Worm (Caenorhabditis elegans) whole organism, L3 larva: Measurements from ENCODE around the gene K09E4.1.
A peak's percentile ranks its signal among the peaks of the same experiment; 100 is the strongest.

Experiments used
- R02D3.7 ChIP-seq: fragments of 150-350 bp; optimal IDR thresholded peaks from 2 replicates; lab custom pipeline; 2014; ENCODE audit warnings: missing biosample characterization, missing genetic modification characterization
- ZK546.5 ChIP-seq: sonication (generic microtip); optimal IDR thresholded peaks from 2 replicates; lab custom pipeline; 2017; ENCODE audit warnings: missing biosample characterization, missing genetic modification characterization
- aly-2 ChIP-seq: fragments of 150-350 bp; optimal IDR thresholded peaks from 2 replicates; lab custom pipeline; 2014; ENCODE audit warnings: missing biosample characterization, missing genetic modification characterization
- ceh-16 ChIP-seq: sonication (generic microtip); optimal IDR thresholded peaks from 2 replicates; lab custom pipeline; 2017; ENCODE audit warnings: missing biosample characterization, missing genetic modification characterization
- ceh-82 ChIP-seq: fragments of 150-350 bp; optimal IDR thresholded peaks from 2 replicates; lab custom pipeline; 2014; ENCODE audit warnings: missing biosample characterization, missing genetic modification characterization
- ceh-9 ChIP-seq: sonication (generic microtip); optimal IDR thresholded peaks from 2 replicates; lab custom pipeline; 2018; ENCODE audit warnings: missing biosample characterization, missing genetic modification characterization
- daf-12 ChIP-seq: fragments of 150-350 bp; optimal IDR thresholded peaks from 2 replicates; lab custom pipeline; 2014; ENCODE audit warnings: missing biosample characterization, missing genetic modification reagents, missing genetic modification characterization
- egl-27 ChIP-seq: sonication (generic microtip); optimal IDR thresholded peaks from 4 replicates; lab custom pipeline; 2017; ENCODE audit warnings: missing biosample characterization, missing genetic modification reagents, missing genetic modification characterization
- egl-5 ChIP-seq: fragments of 150-350 bp; optimal IDR thresholded peaks from 2 replicates; lab custom pipeline; 2017; ENCODE audit warnings: missing biosample characterization, missing genetic modification reagents, missing genetic modification characterization, inconsistent platforms
- elt-2 ChIP-seq: sonication (generic microtip); optimal IDR thresholded peaks from 2 replicates; lab custom pipeline; 2016; ENCODE audit warnings: missing genetic modification reagents, mild to moderate bottlenecking, missing genetic modification characterization, missing compliant biosample characterization
- elt-3 ChIP-seq, 3 experiments: fragments of 150-350 bp in 1 of 3; sonication (generic microtip) in 2 of 3; optimal IDR thresholded peaks; 2 replicates in 2 of 3; 4 replicates in 1 of 3; lab custom pipeline; 2014 to 2017; ENCODE audit warnings: missing biosample characterization in 3 of 3, missing genetic modification characterization in 3 of 3
- eor-1 ChIP-seq, 2 experiments: fragments of 150-350 bp; optimal IDR thresholded peaks; 2 replicates each; lab custom pipeline; 2014 to 2018; ENCODE audit warnings: missing biosample characterization in 2 of 2, missing genetic modification characterization in 2 of 2
- fkh-10 ChIP-seq: sonication (generic microtip); optimal IDR thresholded peaks from 2 replicates; lab custom pipeline; 2017; ENCODE audit warnings: missing biosample characterization, missing genetic modification reagents, missing genetic modification characterization
- fkh-2 ChIP-seq: fragments of 150-350 bp; optimal IDR thresholded peaks from 2 replicates; lab custom pipeline; 2014; ENCODE audit warnings: missing biosample characterization, missing genetic modification reagents, missing genetic modification characterization
- fos-1 ChIP-seq: fragments of 150-350 bp; optimal IDR thresholded peaks from 2 replicates; lab custom pipeline; 2014; ENCODE audit warnings: missing biosample characterization, missing genetic modification characterization
- hmg-11 ChIP-seq: sonication (generic microtip); optimal IDR thresholded peaks from 2 replicates; lab custom pipeline; 2016; ENCODE audit warnings: missing genetic modification characterization, missing compliant biosample characterization
- jun-1 ChIP-seq: fragments of 150-350 bp; optimal IDR thresholded peaks from 2 replicates; lab custom pipeline; 2014; ENCODE audit warnings: missing biosample characterization, missing genetic modification reagents, missing genetic modification characterization
- lin-15B ChIP-seq: fragments of 150-350 bp; optimal IDR thresholded peaks from 2 replicates; lab custom pipeline; 2014; ENCODE audit warnings: missing biosample characterization, missing genetic modification characterization
- lsy-12 ChIP-seq: sonication (generic microtip); optimal IDR thresholded peaks from 2 replicates; lab custom pipeline; 2016; ENCODE audit warnings: mild to moderate bottlenecking, missing genetic modification characterization, missing compliant biosample characterization
- mdl-1 ChIP-seq: fragments of 150-350 bp; optimal IDR thresholded peaks from 2 replicates; lab custom pipeline; 2014; ENCODE audit warnings: missing biosample characterization, missing genetic modification characterization
- nfya-1 ChIP-seq: sonication (generic microtip); optimal IDR thresholded peaks from 2 replicates; lab custom pipeline; 2017; ENCODE audit warnings: missing genetic modification characterization, mild to moderate bottlenecking, missing compliant biosample characterization, antibody characterized with exemption, moderate library complexity; ENCODE audit not compliant: insufficient read depth
- nhr-11 ChIP-seq: fragments of 150-350 bp; optimal IDR thresholded peaks from 2 replicates; lab custom pipeline; 2014; ENCODE audit warnings: missing biosample characterization, missing genetic modification characterization
- nhr-12 ChIP-seq: fragments of 150-350 bp; optimal IDR thresholded peaks from 2 replicates; lab custom pipeline; 2014; ENCODE audit warnings: missing biosample characterization, missing genetic modification characterization
- nhr-23 ChIP-seq: fragments of 150-350 bp; optimal IDR thresholded peaks from 2 replicates; lab custom pipeline; 2014; ENCODE audit warnings: missing biosample characterization, missing genetic modification reagents, missing genetic modification characterization
- nhr-237 ChIP-seq: fragments of 150-350 bp; optimal IDR thresholded peaks from 2 replicates; lab custom pipeline; 2014; ENCODE audit warnings: missing biosample characterization, missing genetic modification characterization
- nhr-25 ChIP-seq: sonication (generic microtip); optimal IDR thresholded peaks from 2 replicates; lab custom pipeline; 2017; ENCODE audit warnings: missing biosample characterization, missing genetic modification characterization
- nhr-43 ChIP-seq: sonication (generic microtip); optimal IDR thresholded peaks from 2 replicates; lab custom pipeline; 2016; ENCODE audit warnings: mild to moderate bottlenecking, missing genetic modification characterization, missing compliant biosample characterization; ENCODE audit not compliant: poor library complexity, severe bottlenecking
- nhr-67 ChIP-seq: fragments of 150-350 bp; optimal IDR thresholded peaks from 2 replicates; lab custom pipeline; 2014; ENCODE audit warnings: missing biosample characterization, missing genetic modification characterization
- nhr-76 ChIP-seq: fragments of 150-350 bp; sonication (generic microtip); optimal IDR thresholded peaks from 5 replicates; lab custom pipeline; 2014; ENCODE audit warnings: missing biosample characterization, missing genetic modification characterization
- nhr-77 ChIP-seq: fragments of 150-350 bp; optimal IDR thresholded peaks from 2 replicates; lab custom pipeline; 2014; ENCODE audit warnings: missing biosample characterization, missing genetic modification characterization
- pha-4 ChIP-seq: fragments of 150-350 bp; optimal IDR thresholded peaks from 2 replicates; lab custom pipeline; 2014; ENCODE audit warnings: missing biosample characterization, missing genetic modification reagents, missing genetic modification characterization
- pqm-1 ChIP-seq: fragments of 150-350 bp; optimal IDR thresholded peaks from 2 replicates; lab custom pipeline; 2017; ENCODE audit warnings: missing biosample characterization, missing genetic modification characterization, inconsistent platforms
- sea-2 ChIP-seq: fragments of 150-350 bp; sonication (generic microtip); optimal IDR thresholded peaks from 4 replicates; lab custom pipeline; 2014; ENCODE audit warnings: missing biosample characterization, missing genetic modification reagents, missing genetic modification characterization
- snpc-4 ChIP-seq: fragments of 150-350 bp; optimal IDR thresholded peaks from 2 replicates; lab custom pipeline; 2014; ENCODE audit warnings: missing biosample characterization, missing genetic modification characterization
- unc-39 ChIP-seq: sonication (generic microtip); optimal IDR thresholded peaks from 4 replicates; lab custom pipeline; 2017; ENCODE audit warnings: missing biosample characterization, missing genetic modification characterization
- zag-1 ChIP-seq: fragments of 150-350 bp; optimal IDR thresholded peaks from 2 replicates; lab custom pipeline; 2014; ENCODE audit warnings: missing biosample characterization, missing genetic modification characterization
- ztf-11 ChIP-seq: fragments of 150-350 bp; optimal IDR thresholded peaks from 2 replicates; lab custom pipeline; 2014; ENCODE audit warnings: missing biosample characterization, missing genetic modification characterization
- ztf-4 ChIP-seq: fragments of 150-350 bp; optimal IDR thresholded peaks from 2 replicates; lab custom pipeline; 2014; ENCODE audit warnings: missing biosample characterization, missing genetic modification characterization

The K09E4.1 gene

ce11 chrII:14137538-14137937, at the start of gene K09E4.1:
K09E4.1 (plus strand) TSS chrII:14137838.
- TF ChIP-seq nhr-67 (tag; lab: Kevin White, UChicago) (no peak), nhr-11 (no peak), ztf-4 (no peak), R02D3.7 (no peak), nfya-1 (tag; lab: Kevin White, UChicago) (no peak), hmg-11 (tag; lab: Kevin White, UChicago) (no peak), nhr-237 (no peak), eor-1 (tag; optimal IDR thresholded peaks at IDR 0.05; lab: Kevin White, UChicago) (no peak), nhr-23 (no peak), unc-39 (no peak), pha-4 (tag; lab: Kevin White, UChicago) (no peak), zag-1 (tag; lab: Kevin White, UChicago) (no peak), pqm-1 (tag; lab: Kevin White, UChicago) (no peak), egl-5 (tag; lab: Kevin White, UChicago) (no peak), jun-1 (tag; lab: Kevin White, UChicago) (no peak), ZK546.5 (tag; lab: Kevin White, UChicago) (no peak), ceh-16 (tag; lab: Kevin White, UChicago) (no peak), nhr-76 (no peak), fkh-2 (tag; lab: Kevin White, UChicago) (no peak), nhr-43 (no peak)

DNA sequence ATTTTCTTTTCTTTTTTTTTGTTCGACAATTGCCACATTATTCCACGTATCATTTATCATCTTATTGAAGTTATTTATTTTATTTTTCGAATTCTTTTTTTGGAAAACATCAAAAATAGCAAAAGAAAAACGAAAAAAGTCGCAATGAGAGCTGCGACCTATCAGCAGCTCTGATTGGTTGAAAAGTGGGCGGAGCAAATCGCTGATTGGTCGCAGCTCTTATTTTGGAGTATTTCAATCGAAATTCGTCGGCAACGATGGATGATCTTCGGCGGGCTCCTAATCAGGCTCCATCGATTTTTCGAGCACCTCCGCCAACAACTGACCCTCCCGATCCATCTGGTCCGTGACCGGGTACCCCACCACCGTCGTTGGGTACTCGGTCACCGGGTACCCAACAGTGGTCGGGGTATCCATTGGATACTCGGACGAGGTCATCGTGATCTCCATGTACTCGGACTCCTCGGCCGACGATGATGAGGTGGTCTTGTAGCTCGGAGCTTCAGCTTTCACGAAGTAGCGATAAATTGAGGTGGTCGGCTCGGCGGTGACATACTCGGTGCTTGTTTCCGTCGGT, 47.8 kb upstream of the K09E4.1 start:
- TF ChIP-seq ceh-82 (tag; lab: Kevin White, UChicago) (no peak), egl-27 (no peak), nfya-1 (tag; lab: Kevin White, UChicago) (peak; percentile 98), hmg-11 (tag; lab: Kevin White, UChicago) (no peak)

DNA sequence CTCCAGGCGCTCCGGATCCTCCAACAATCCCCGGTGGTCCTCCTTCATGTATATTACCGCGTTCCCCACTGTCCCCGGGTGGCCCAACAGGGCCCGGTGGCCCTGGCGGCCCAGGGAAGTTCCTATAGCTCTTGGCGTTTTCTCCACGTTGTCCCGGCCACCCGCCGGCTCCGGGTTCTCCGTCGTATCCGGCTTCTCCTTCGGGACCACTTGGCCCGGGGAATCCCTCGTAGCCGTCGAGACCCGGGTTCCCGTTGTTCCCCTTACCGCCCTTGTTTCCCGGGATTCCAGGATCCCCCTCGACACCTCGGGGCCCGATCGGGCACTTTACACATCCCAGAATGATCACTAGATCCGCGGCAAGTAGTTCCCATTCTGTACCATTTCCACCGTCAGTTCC, 46.5 kb upstream of the K09E4.1 start:
- TF ChIP-seq sea-2 (GFP tag; lab: Kevin White, UChicago) (no peak), elt-3 (tag; optimal IDR thresholded peaks at IDR 0.05; lab: Kevin White, UChicago) (no peak), zag-1 (tag; lab: Kevin White, UChicago) (no peak), lsy-12 (tag; lab: Kevin White, UChicago) (no peak), fkh-2 (tag; lab: Kevin White, UChicago) (no peak), nhr-237 (no peak), pha-4 (tag; lab: Kevin White, UChicago) (no peak), R02D3.7 (no peak), nhr-23 (no peak), fos-1 (no peak), nhr-43 (no peak), daf-12 (no peak), hmg-11 (tag; lab: Kevin White, UChicago) (no peak), nhr-77 (no peak), snpc-4 (no peak), ceh-16 (tag; lab: Kevin White, UChicago) (no peak), fkh-10 (no peak)

DNA sequence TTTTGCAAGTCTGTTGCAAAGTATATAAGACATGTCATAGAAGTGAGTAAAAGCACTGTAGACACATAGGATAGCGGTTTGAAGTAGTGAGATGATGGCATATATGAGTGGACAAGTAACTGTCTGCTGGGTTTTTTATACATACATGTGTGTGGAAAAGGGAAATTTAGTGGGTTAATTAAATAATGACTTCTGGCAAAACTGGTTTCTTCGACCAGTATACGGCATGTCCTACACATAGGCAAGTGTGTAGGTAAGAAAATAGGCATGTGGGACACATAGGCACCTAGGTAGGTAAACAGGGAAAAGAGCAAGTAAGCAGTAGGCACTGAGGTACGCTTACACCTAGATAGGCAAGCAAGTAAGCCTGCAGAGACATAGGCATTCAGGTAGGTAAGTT, 43.0 kb upstream of the K09E4.1 start, which contains the start of gene col-87:
col-87 (minus strand) TSS at position 101 of the 400 bp plus-strand sequence.
- TF ChIP-seq hmg-11 (tag; lab: Kevin White, UChicago) (no peak), nhr-23 (no peak), elt-2 (no peak), pha-4 (tag; lab: Kevin White, UChicago) (no peak), unc-39 (no peak), nhr-12 (tag; lab: Kevin White, UChicago) (no peak), lin-15B (tag; lab: Kevin White, UChicago) (no peak), nhr-67 (tag; lab: Kevin White, UChicago) (no peak), mdl-1 (tag; lab: Kevin White, UChicago) (no peak), ztf-4 (no peak), sea-2 (GFP tag; lab: Kevin White, UChicago) (no peak), elt-3 (tag; optimal IDR thresholded peaks at IDR 0.05; lab: Kevin White, UChicago) (no peak), ceh-9 (tag; lab: Kevin White, UChicago) (no peak), ZK546.5 (tag; lab: Kevin White, UChicago) (no peak), fkh-10 (no peak), aly-2 (tag; lab: Kevin White, UChicago) (no peak), ztf-11 (no peak), nhr-25 (tag; lab: Kevin White, UChicago) (no peak), eor-1 (tag; optimal IDR thresholded peaks at IDR 0.05; lab: Kevin White, UChicago) (no peak), R02D3.7 (no peak)
